Worm (Caenorhabditis elegans) whole organism, L3 larva: ENCODE data around the gene hlh-6.

ENCODE experiments used
- R02D3.7 ChIP-seq: fragments of 150-350 bp; optimal IDR thresholded peaks from 2 replicates; lab custom pipeline; 2014; ENCODE audit warnings: missing biosample characterization, missing genetic modification characterization
- ama-1 ChIP-seq: fragments of 150-350 bp; optimal IDR thresholded peaks from 2 replicates; lab custom pipeline; 2018
- ceh-16 ChIP-seq: sonication (generic microtip); optimal IDR thresholded peaks from 2 replicates; lab custom pipeline; 2017; ENCODE audit warnings: missing biosample characterization, missing genetic modification characterization
- ceh-28 ChIP-seq: fragments of 150-350 bp; optimal IDR thresholded peaks from 2 replicates; lab custom pipeline; 2014; ENCODE audit warnings: missing biosample characterization, missing genetic modification reagents, missing genetic modification characterization
- daf-12 ChIP-seq: fragments of 150-350 bp; optimal IDR thresholded peaks from 2 replicates; lab custom pipeline; 2014; ENCODE audit warnings: missing biosample characterization, missing genetic modification reagents, missing genetic modification characterization
- egl-5 ChIP-seq: fragments of 150-350 bp; optimal IDR thresholded peaks from 2 replicates; lab custom pipeline; 2017; ENCODE audit warnings: missing biosample characterization, missing genetic modification reagents, missing genetic modification characterization, inconsistent platforms
- elt-2 ChIP-seq: sonication (generic microtip); optimal IDR thresholded peaks from 2 replicates; lab custom pipeline; 2016; ENCODE audit warnings: missing genetic modification reagents, mild to moderate bottlenecking, missing genetic modification characterization, missing compliant biosample characterization
- eor-1 ChIP-seq, 2 experiments: fragments of 150-350 bp; optimal IDR thresholded peaks; 2 replicates each; lab custom pipeline; 2014 to 2018; ENCODE audit warnings: missing biosample characterization in 2 of 2, missing genetic modification characterization in 2 of 2
- fkh-10 ChIP-seq: sonication (generic microtip); optimal IDR thresholded peaks from 2 replicates; lab custom pipeline; 2017; ENCODE audit warnings: missing biosample characterization, missing genetic modification reagents, missing genetic modification characterization
- fkh-2 ChIP-seq: fragments of 150-350 bp; optimal IDR thresholded peaks from 2 replicates; lab custom pipeline; 2014; ENCODE audit warnings: missing biosample characterization, missing genetic modification reagents, missing genetic modification characterization
- hmg-11 ChIP-seq: sonication (generic microtip); optimal IDR thresholded peaks from 2 replicates; lab custom pipeline; 2016; ENCODE audit warnings: missing genetic modification characterization, missing compliant biosample characterization
- jun-1 ChIP-seq: fragments of 150-350 bp; optimal IDR thresholded peaks from 2 replicates; lab custom pipeline; 2014; ENCODE audit warnings: missing biosample characterization, missing genetic modification reagents, missing genetic modification characterization
- lin-15B ChIP-seq: fragments of 150-350 bp; optimal IDR thresholded peaks from 2 replicates; lab custom pipeline; 2014; ENCODE audit warnings: missing biosample characterization, missing genetic modification characterization
- lin-39 ChIP-seq: fragments of 150-350 bp; optimal IDR thresholded peaks from 2 replicates; lab custom pipeline; 2018; ENCODE audit warnings: missing biosample characterization, missing genetic modification reagents, missing genetic modification characterization
- lsy-12 ChIP-seq: sonication (generic microtip); optimal IDR thresholded peaks from 2 replicates; lab custom pipeline; 2016; ENCODE audit warnings: mild to moderate bottlenecking, missing genetic modification characterization, missing compliant biosample characterization
- mdl-1 ChIP-seq: fragments of 150-350 bp; optimal IDR thresholded peaks from 2 replicates; lab custom pipeline; 2014; ENCODE audit warnings: missing biosample characterization, missing genetic modification characterization
- nfya-1 ChIP-seq: sonication (generic microtip); optimal IDR thresholded peaks from 2 replicates; lab custom pipeline; 2017; ENCODE audit warnings: missing genetic modification characterization, mild to moderate bottlenecking, missing compliant biosample characterization, antibody characterized with exemption, moderate library complexity; ENCODE audit not compliant: insufficient read depth
- nhr-11 ChIP-seq: fragments of 150-350 bp; optimal IDR thresholded peaks from 2 replicates; lab custom pipeline; 2014; ENCODE audit warnings: missing biosample characterization, missing genetic modification characterization
- nhr-12 ChIP-seq: fragments of 150-350 bp; optimal IDR thresholded peaks from 2 replicates; lab custom pipeline; 2014; ENCODE audit warnings: missing biosample characterization, missing genetic modification characterization
- nhr-23 ChIP-seq: fragments of 150-350 bp; optimal IDR thresholded peaks from 2 replicates; lab custom pipeline; 2014; ENCODE audit warnings: missing biosample characterization, missing genetic modification reagents, missing genetic modification characterization
- nhr-237 ChIP-seq: fragments of 150-350 bp; optimal IDR thresholded peaks from 2 replicates; lab custom pipeline; 2014; ENCODE audit warnings: missing biosample characterization, missing genetic modification characterization
- nhr-25 ChIP-seq: sonication (generic microtip); optimal IDR thresholded peaks from 2 replicates; lab custom pipeline; 2017; ENCODE audit warnings: missing biosample characterization, missing genetic modification characterization
- nhr-43 ChIP-seq: sonication (generic microtip); optimal IDR thresholded peaks from 2 replicates; lab custom pipeline; 2016; ENCODE audit warnings: mild to moderate bottlenecking, missing genetic modification characterization, missing compliant biosample characterization; ENCODE audit not compliant: poor library complexity, severe bottlenecking
- nhr-67 ChIP-seq: fragments of 150-350 bp; optimal IDR thresholded peaks from 2 replicates; lab custom pipeline; 2014; ENCODE audit warnings: missing biosample characterization, missing genetic modification characterization
- nhr-76 ChIP-seq: fragments of 150-350 bp; sonication (generic microtip); optimal IDR thresholded peaks from 5 replicates; lab custom pipeline; 2014; ENCODE audit warnings: missing biosample characterization, missing genetic modification characterization
- nhr-77 ChIP-seq: fragments of 150-350 bp; optimal IDR thresholded peaks from 2 replicates; lab custom pipeline; 2014; ENCODE audit warnings: missing biosample characterization, missing genetic modification characterization
- pha-4 ChIP-seq: fragments of 150-350 bp; optimal IDR thresholded peaks from 2 replicates; lab custom pipeline; 2014; ENCODE audit warnings: missing biosample characterization, missing genetic modification reagents, missing genetic modification characterization
- pqm-1 ChIP-seq: fragments of 150-350 bp; optimal IDR thresholded peaks from 2 replicates; lab custom pipeline; 2017; ENCODE audit warnings: missing biosample characterization, missing genetic modification characterization, inconsistent platforms
- sea-2 ChIP-seq: fragments of 150-350 bp; sonication (generic microtip); optimal IDR thresholded peaks from 4 replicates; lab custom pipeline; 2014; ENCODE audit warnings: missing biosample characterization, missing genetic modification reagents, missing genetic modification characterization
- skn-1 ChIP-seq: fragments of 150-350 bp; optimal IDR thresholded peaks from 2 replicates; lab custom pipeline; 2014; ENCODE audit warnings: missing biosample characterization, missing genetic modification characterization
- snpc-4 ChIP-seq: fragments of 150-350 bp; optimal IDR thresholded peaks from 2 replicates; lab custom pipeline; 2014; ENCODE audit warnings: missing biosample characterization, missing genetic modification characterization

hlh-6 gene

DNA sequence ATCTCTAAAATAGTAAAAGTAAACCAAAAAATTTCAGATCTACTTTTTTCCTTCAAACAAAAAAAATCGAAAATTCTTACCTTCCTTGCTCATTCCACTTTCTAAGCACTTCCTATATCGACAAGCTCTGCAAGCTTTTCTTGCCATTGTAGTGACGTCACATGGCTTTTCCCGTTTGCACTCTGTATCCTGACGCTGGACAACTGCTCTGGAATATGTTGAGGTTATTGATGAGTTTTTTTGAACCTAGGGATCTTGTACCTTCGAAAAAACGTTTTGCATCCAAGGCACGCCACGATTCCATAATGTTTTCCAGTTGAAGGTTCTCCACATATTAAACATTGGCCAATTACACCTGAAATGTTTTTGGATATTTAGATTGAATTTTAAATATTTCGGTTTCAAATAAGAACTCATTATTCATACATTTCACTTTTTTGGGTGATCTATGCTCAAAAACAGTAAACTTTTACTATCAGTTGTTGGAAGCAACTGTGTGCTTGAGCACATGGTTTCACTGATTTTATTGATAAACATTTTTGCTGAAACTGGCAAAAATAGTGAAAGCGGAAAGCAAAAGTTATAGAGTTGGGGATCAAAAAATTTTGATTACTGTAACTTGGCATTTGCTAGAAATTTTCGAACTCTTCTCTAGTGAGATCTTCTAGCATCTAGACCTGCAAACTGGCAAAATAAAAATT, 14.5 kb downstream of the hlh-6 start:
- TF ChIP-seq pha-4 (peak; percentile 48), sea-2 (GFP tag; lab: Kevin White, UChicago) (no peak), ama-1 (lab: Kevin White, UChicago) (peak; percentile 66), nhr-237 (tag; lab: Kevin White, UChicago) (no peak), nhr-43 (tag; lab: Kevin White, UChicago) (peak; percentile 0), elt-2 (peak; percentile 37), nhr-76 (tag; lab: Kevin White, UChicago) (no peak), eor-1 (tag; optimal IDR thresholded peaks at IDR 0.05; lab: Kevin White, UChicago) (no peak), skn-1 (tag; lab: Kevin White, UChicago) (no peak), pqm-1 (tag; lab: Kevin White, UChicago) (peak; percentile 91), nhr-12 (tag; lab: Kevin White, UChicago) (no peak)

DNA sequence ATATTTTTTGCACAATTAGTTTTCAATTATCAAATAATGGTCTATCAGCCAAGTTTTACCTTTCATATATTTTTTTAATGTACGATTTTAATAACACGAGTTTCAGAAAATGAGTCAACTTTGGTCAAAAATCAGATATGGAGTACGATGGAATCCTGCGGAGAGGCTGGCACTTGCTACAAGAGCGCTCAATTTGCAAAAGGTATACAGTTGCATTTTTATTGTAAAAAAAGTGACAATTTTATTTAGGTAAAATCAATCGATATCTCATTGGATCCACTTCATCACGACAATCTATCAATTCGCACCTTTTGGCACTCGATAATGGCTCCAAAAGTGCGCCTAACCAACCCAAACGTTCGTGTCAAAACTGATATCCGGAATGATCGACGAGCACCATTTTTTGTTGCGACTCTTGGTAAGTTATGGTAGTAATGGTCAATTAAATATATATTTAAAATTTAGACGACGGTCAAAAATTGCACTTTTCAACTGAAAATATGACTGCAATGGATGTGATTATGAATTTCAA, 17.0 kb downstream of the hlh-6 start, which contains the start of gene mrpl-53:
mrpl-53 (plus strand) TSS at position 107 of the 532 bp plus-strand sequence.
- TF ChIP-seq lin-39 (tag; lab: Kevin White, UChicago) (no peak), nhr-23 (tag; lab: Kevin White, UChicago) (peak; percentile 16), nhr-237 (tag; lab: Kevin White, UChicago) (no peak), pha-4 (no peak)

ce11 chrII:9596401-9596800, 18.2 kb downstream of the hlh-6 start, which contains the start of gene E02H1.6:
Gene E02H1.6, plus strand, starts transcription at chrII:9596701.
- no peak for TF ChIP-seq ama-1 (lab: Kevin White, UChicago)

- TF ChIP-seq ceh-16 (tag; lab: Kevin White, UChicago) (no peak), fkh-2 (tag; lab: Kevin White, UChicago) (no peak), nhr-43 (tag; lab: Kevin White, UChicago) (no peak), skn-1 (tag; lab: Kevin White, UChicago) (no peak), fkh-10 (GFP tag; lab: Kevin White, UChicago) (no peak), mdl-1 (tag; lab: Kevin White, UChicago) (no peak), nhr-12 (tag; lab: Kevin White, UChicago) (no peak), daf-12 (tag; lab: Kevin White, UChicago) (no peak), snpc-4 (no peak), nhr-11 (no peak), jun-1 (no peak), egl-5 (tag; lab: Kevin White, UChicago) (no peak)
- TF ChIP-seq, all 47 proteins: peak for 0
These were observed 19.7 kb downstream of the hlh-6 start, which contains the start of gene E02H1.5 for ce11 chrII:9594924-9595323. Gene E02H1.5, plus strand, starts transcription at chrII:9595224.

DNA sequence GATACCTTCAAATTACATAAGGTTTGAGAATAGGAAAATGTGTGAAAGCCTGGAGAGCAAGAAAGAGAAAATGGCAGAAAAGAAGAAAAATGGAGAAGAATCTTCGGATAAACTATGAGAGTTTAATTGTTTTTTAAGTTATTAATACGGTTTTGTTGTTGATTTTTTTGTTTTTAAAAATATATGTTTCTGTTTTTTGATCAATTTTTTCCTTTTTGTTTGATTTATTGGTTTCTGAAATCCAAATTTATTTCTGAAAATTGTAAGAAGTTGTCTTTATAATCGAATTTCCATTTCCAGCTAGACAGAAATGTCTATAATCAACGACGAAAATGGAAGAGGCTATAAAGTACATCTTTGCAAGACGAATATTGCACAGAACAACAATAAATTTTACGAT, 21.9 kb downstream of the hlh-6 start, which contains the start of gene parp-2:
parp-2 (plus strand) TSS at position 301 of the 400 bp plus-strand sequence.
- TF ChIP-seq ceh-16 (tag; lab: Kevin White, UChicago) (no peak), skn-1 (tag; lab: Kevin White, UChicago) (no peak), pha-4 (no peak), snpc-4 (no peak), lin-15B (tag; lab: Kevin White, UChicago) (no peak)

DNA sequence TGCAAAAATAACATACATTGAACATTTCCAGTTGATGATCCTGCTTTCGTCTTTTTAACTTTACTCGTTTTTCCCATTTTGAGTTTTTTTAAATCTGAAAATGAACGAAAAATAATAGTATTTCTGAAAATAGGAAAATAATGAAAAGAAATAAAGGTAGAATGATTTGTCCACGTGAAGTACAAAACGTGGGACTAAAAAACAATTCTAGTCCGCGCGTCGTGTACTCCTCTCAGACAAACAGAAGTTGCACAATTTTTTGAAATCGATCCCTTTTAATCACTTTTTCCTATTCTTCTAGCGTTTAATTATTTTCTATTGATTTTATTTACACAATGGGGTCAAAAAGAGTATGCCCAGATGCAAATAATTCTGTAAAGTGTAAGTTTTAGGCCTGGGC, 23.6 kb downstream of the hlh-6 start, which contains the start of the genes E02H1.1 and tag-124:
E02H1.1 (minus strand) TSS at position 94 of the 400 bp plus-strand sequence.
tag-124 (plus strand) TSS at position 222 of the 400 bp plus-strand sequence.
- TF ChIP-seq pqm-1 (tag; lab: Kevin White, UChicago) (peak; percentile 21), pha-4 (peak; percentile 77), hmg-11 (peak; percentile 35), nhr-11 (peak; percentile 34), nhr-67 (tag; lab: Kevin White, UChicago) (no peak), eor-1 (tag; optimal IDR thresholded peaks at IDR 0.05; lab: Kevin White, UChicago) (peak in 1 of 2 experiments; percentile 69), nhr-23 (tag; lab: Kevin White, UChicago) (peak; percentile 87), lsy-12 (tag; lab: Kevin White, UChicago) (peak; percentile 72), nhr-77 (tag; lab: Kevin White, UChicago) (no peak), nhr-43 (tag; lab: Kevin White, UChicago) (peak; percentile 92), elt-2 (peak; percentile 17), nhr-25 (tag; lab: Kevin White, UChicago) (peak; percentile 74), snpc-4 (peak; percentile 62), R02D3.7 (tag; lab: Kevin White, UChicago) (no peak), jun-1 (no peak), daf-12 (tag; lab: Kevin White, UChicago) (no peak), ceh-28 (tag; lab: Kevin White, UChicago) (peak; percentile 15), lin-15B (tag; lab: Kevin White, UChicago) (peak; percentile 76), nfya-1 (tag; lab: Kevin White, UChicago) (peak; percentile 72)
